Fruit fly (Drosophila melanogaster) Kc167 (cell line): Measurements from ENCODE around the gene CG42366.

Experiments used
- Sin3A ChIP-seq: fragments of >200 bp; optimal IDR thresholded peaks from 2 replicates; lab custom pipeline; 2018; ENCODE audit warnings: missing external identifiers
- h ChIP-seq: fragments of >200 bp; optimal IDR thresholded peaks from 3 replicates; lab custom pipeline; 2018; ENCODE audit warnings: missing external identifiers
- psq ChIP-seq: fragments of >200 bp; optimal IDR thresholded peaks from 2 replicates; lab custom pipeline; 2017; ENCODE audit warnings: missing external identifiers

DNA sequence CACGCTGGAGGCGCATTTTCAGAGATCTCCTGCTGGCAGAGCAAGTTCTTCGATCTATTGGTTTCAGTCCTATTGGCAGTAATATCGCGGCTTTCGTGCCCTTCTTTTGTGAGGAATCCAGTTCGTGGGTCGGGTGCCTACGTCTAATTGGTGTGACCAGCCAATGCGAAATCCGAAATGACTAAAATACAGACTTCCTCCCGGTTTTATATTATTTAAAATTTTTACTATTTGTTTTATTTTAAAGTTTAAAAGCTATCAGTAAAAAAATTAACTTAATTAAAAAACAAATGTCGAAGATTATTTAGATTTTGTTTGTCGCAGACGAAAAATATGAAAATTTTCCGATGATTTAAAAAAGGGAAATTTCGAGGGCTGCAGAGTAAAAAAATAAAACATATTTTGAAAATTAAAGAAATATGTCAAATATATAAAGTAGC is 38.7 kb downstream of the CG42366 start, which contains the start of gene CG5850:
- TF ChIP-seq psq (no peak), h (lab: Kevin White, UChicago) (no peak), Sin3A (lab: Kevin White, UChicago) (no peak)
